Worm (Caenorhabditis elegans) whole organism, midembryonic: ENCODE data around the gene cest-24.

ENCODE experiments used
- flt-1 ChIP-seq: fragments of 200-800 bp; sonication (Bioruptor generic); IDR thresholded peaks from 2 replicates; pipeline ENCODE4 v1.3.6; 2022; ENCODE audit warnings: missing genetic modification characterization, missing compliant biosample characterization
- ref-1 ChIP-seq: fragments of 200-800 bp; sonication (Bioruptor generic); conservative IDR thresholded peaks from 2 replicates; pipeline ENCODE4 v1.3.6; 2022; ENCODE audit warnings: missing genetic modification reagents, missing genetic modification characterization, missing compliant biosample characterization
- tab-1 ChIP-seq: fragments of 200-800 bp; sonication (Bioruptor generic); IDR thresholded peaks from 2 replicates; pipeline ENCODE4 v1.3.6; 2022; ENCODE audit warnings: missing genetic modification characterization, missing compliant biosample characterization
- ztf-23 ChIP-seq: fragments of 200-800 bp; sonication (Bioruptor generic); IDR thresholded peaks from 2 replicates; pipeline ENCODE4 v1.3.6; 2022; ENCODE audit warnings: missing genetic modification reagents, missing genetic modification characterization, missing compliant biosample characterization

DNA sequence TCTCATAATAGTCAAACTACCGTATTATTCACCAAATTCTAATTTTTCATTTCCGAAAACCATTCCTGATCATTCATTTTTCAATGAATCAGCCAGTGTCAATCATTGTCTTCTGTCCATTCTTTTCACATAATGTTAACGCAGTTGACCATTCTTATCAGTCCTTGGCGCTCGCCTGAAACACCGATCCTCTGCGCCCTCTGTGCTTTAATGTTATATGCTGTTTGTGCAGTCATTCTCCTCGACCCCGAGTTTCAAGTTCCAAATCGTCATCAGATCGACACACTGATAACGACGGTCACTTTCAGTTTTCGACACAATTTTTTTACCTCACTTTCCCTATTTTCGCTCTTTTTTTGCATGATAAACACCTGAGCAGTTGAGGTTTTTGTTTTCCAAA lies 30.2 kb downstream of the cest-24 start:
- TF ChIP-seq ztf-23: no peak
- TF ChIP-seq flt-1 (GFP tag; lab: Robert Waterston, UW): no peak
- TF ChIP-seq ref-1: no peak
- no peak for TF ChIP-seq tab-1 (GFP tag; lab: Robert Waterston, UW)
